Worm (Caenorhabditis elegans): ENCODE results near the gene C29F5.8.
A peak's percentile ranks its signal among the peaks of the same experiment; 100 is the strongest.

- peak; percentile 88 for TF ChIP-seq aha-1 (tag)
- TF ChIP-seq ama-1 (optimal IDR thresholded peaks at IDR 0.05), result no peak
- TF ChIP-seq skn-1 (tag; optimal IDR thresholded peaks at IDR 0.05), result no peak
- TF ChIP-seq zip-11 (GFP tag; IDR thresholded peaks at IDR 0.05), result no peak
- TF ChIP-seq mep-1 (tag; optimal IDR thresholded peaks at IDR 0.05), result no peak
- TF ChIP-seq nhr-28 (tag; optimal IDR thresholded peaks at IDR 0.05), result no peak
- no peak for TF ChIP-seq unc-39 (tag; optimal IDR thresholded peaks at IDR 0.05)
These were observed 14.6 kb downstream of the C29F5.8 start, which contains the start of gene efr-3 for ce11 chrII:6320655-6321388.

Measured in whole organism, L4 larva.